Fruit fly (Drosophila melanogaster) whole organism: ENCODE data around the gene CG1695.

ENCODE experiments used
- CG8478 ChIP-seq: fragments of >200 bp; optimal IDR thresholded peaks from 2 replicates; lab custom pipeline; 2018; ENCODE audit warnings: inconsistent platforms
- Dll ChIP-seq: fragments of >200 bp; optimal IDR thresholded peaks from 2 replicates; lab custom pipeline; 2017
- EcR ChIP-seq, 2 experiments: fragments of >200 bp; optimal IDR thresholded peaks; 2 replicates each; lab custom pipeline; 2017; ENCODE audit warnings: missing biosample characterization in 2 of 2, missing genetic modification characterization in 2 of 2, missing genetic modification reagents in 2 of 2
- pan ChIP-seq: fragments of >200 bp; optimal IDR thresholded peaks from 2 replicates; lab custom pipeline; 2017
- psq ChIP-seq: fragments of >200 bp; optimal IDR thresholded peaks from 2 replicates; lab custom pipeline; 2017
- usp ChIP-seq: fragments of >200 bp; optimal IDR thresholded peaks from 2 replicates; lab custom pipeline; 2017; ENCODE audit warnings: missing biosample characterization, missing genetic modification characterization, mixed read lengths

The CG1695 gene

dm6 chrX:20447865-20448584 is 14.3 kb downstream of the CG1695 start:
- no peak for TF ChIP-seq Dll
- TF ChIP-seq usp (GFP tag; lab: Kevin White, UChicago) = no peak
- TF ChIP-seq EcR (GFP tag; optimal IDR thresholded peaks at IDR 0.05; lab: Kevin White, UChicago) = no peak
- TF ChIP-seq pan (lab: Kevin White, UChicago) = no peak
- no peak for TF ChIP-seq CG8478 (lab: Kevin White, UChicago)
- no peak for TF ChIP-seq psq (lab: Kevin White, UChicago)

- no peak for TF ChIP-seq EcR (GFP tag; optimal IDR thresholded peaks at IDR 0.05; lab: Kevin White, UChicago)
- TF ChIP-seq pan (lab: Kevin White, UChicago) = no peak
- TF ChIP-seq psq (lab: Kevin White, UChicago) = no peak
- TF ChIP-seq CG8478 (lab: Kevin White, UChicago) = no peak
- TF ChIP-seq Dll = no peak
- no peak for TF ChIP-seq usp (GFP tag; lab: Kevin White, UChicago)
Observed at dm6 chrX:20448828-20449427, 15.2 kb downstream of the CG1695 start, which contains the start of gene tbc. Gene tbc, plus strand, starts transcription at chrX:20449331.

dm6 chrX:20466382-20466928 is 32.7 kb downstream of the CG1695 start:
- TF ChIP-seq usp (GFP tag; lab: Kevin White, UChicago) = no peak
- TF ChIP-seq psq (lab: Kevin White, UChicago) = no peak
- no peak for TF ChIP-seq pan (lab: Kevin White, UChicago)
- no peak for TF ChIP-seq EcR (GFP tag; optimal IDR thresholded peaks at IDR 0.05; lab: Kevin White, UChicago)
- TF ChIP-seq Dll = no peak
- no peak for TF ChIP-seq CG8478 (lab: Kevin White, UChicago)

dm6 chrX:20467155-20467554 is 33.4 kb downstream of the CG1695 start, which contains the start of gene GstT3:
Gene GstT3, plus strand, starts transcription at chrX:20467455.
- TF ChIP-seq Dll (no peak), pan (lab: Kevin White, UChicago) (no peak), psq (lab: Kevin White, UChicago) (no peak), CG8478 (lab: Kevin White, UChicago) (no peak)

- TF ChIP-seq usp (GFP tag; lab: Kevin White, UChicago) (no peak), psq (lab: Kevin White, UChicago) (no peak), CG8478 (lab: Kevin White, UChicago) (no peak), Dll (no peak), EcR (GFP tag; optimal IDR thresholded peaks at IDR 0.05; lab: Kevin White, UChicago) (no peak), pan (lab: Kevin White, UChicago) (no peak)
Observed at dm6 chrX:20468192-20468591, 34.4 kb downstream of the CG1695 start.

- TF ChIP-seq psq (lab: Kevin White, UChicago) (no peak), Dll (no peak), pan (lab: Kevin White, UChicago) (no peak), usp (GFP tag; lab: Kevin White, UChicago) (no peak), CG8478 (lab: Kevin White, UChicago) (no peak), EcR (GFP tag; optimal IDR thresholded peaks at IDR 0.05; lab: Kevin White, UChicago) (no peak)
Observed at dm6 chrX:20470701-20471100, 37.0 kb downstream of the CG1695 start.

- TF ChIP-seq EcR (GFP tag; optimal IDR thresholded peaks at IDR 0.05; lab: Kevin White, UChicago) (no peak), pan (lab: Kevin White, UChicago) (no peak), usp (GFP tag; lab: Kevin White, UChicago) (no peak), Dll (no peak), psq (lab: Kevin White, UChicago) (no peak), CG8478 (lab: Kevin White, UChicago) (no peak)
Observed at dm6 chrX:20478674-20479073, 44.9 kb downstream of the CG1695 start.

- no peak for TF ChIP-seq Dll
- no peak for TF ChIP-seq usp (GFP tag; lab: Kevin White, UChicago)
- no peak for TF ChIP-seq CG8478 (lab: Kevin White, UChicago)
- no peak for TF ChIP-seq EcR (GFP tag; optimal IDR thresholded peaks at IDR 0.05; lab: Kevin White, UChicago)
- no peak for TF ChIP-seq pan (lab: Kevin White, UChicago)
- TF ChIP-seq psq (lab: Kevin White, UChicago) = no peak
Observed at dm6 chrX:20480382-20480781, 46.6 kb downstream of the CG1695 start.

dm6 chrX:20481404-20481803 is 47.7 kb downstream of the CG1695 start:
- no peak for TF ChIP-seq psq (lab: Kevin White, UChicago)
- TF ChIP-seq usp (GFP tag; lab: Kevin White, UChicago) = no peak
- no peak for TF ChIP-seq CG8478 (lab: Kevin White, UChicago)
- TF ChIP-seq EcR (GFP tag; optimal IDR thresholded peaks at IDR 0.05; lab: Kevin White, UChicago) = no peak

- TF ChIP-seq pan (lab: Kevin White, UChicago) = no peak
- no peak for TF ChIP-seq CG8478 (lab: Kevin White, UChicago)
- TF ChIP-seq EcR (GFP tag; optimal IDR thresholded peaks at IDR 0.05; lab: Kevin White, UChicago) = no peak
- no peak for TF ChIP-seq Dll
- no peak for TF ChIP-seq psq (lab: Kevin White, UChicago)
- no peak for TF ChIP-seq usp (GFP tag; lab: Kevin White, UChicago)
Observed at dm6 chrX:20482790-20483564, 49.2 kb downstream of the CG1695 start.

- no peak for TF ChIP-seq psq (lab: Kevin White, UChicago)
- no peak for TF ChIP-seq pan (lab: Kevin White, UChicago)
- no peak for TF ChIP-seq CG8478 (lab: Kevin White, UChicago)
- TF ChIP-seq Dll = no peak
- TF ChIP-seq EcR (GFP tag; optimal IDR thresholded peaks at IDR 0.05; lab: Kevin White, UChicago) = no peak
- no peak for TF ChIP-seq usp (GFP tag; lab: Kevin White, UChicago)
Observed at dm6 chrX:20485880-20486279, 52.1 kb downstream of the CG1695 start, which contains the start of gene CG15461. Gene CG15461, plus strand, starts transcription at chrX:20486180.
